Worm (Caenorhabditis elegans) whole organism, dauer: ENCODE data around the gene arrd-4.

Experiments used
- unc-62 ChIP-seq: sonication (generic microtip); optimal IDR thresholded peaks from 2 replicates; lab custom pipeline; 2017; ENCODE audit warnings: missing biosample characterization, missing genetic modification reagents, missing genetic modification characterization

The arrd-4 gene

DNA sequence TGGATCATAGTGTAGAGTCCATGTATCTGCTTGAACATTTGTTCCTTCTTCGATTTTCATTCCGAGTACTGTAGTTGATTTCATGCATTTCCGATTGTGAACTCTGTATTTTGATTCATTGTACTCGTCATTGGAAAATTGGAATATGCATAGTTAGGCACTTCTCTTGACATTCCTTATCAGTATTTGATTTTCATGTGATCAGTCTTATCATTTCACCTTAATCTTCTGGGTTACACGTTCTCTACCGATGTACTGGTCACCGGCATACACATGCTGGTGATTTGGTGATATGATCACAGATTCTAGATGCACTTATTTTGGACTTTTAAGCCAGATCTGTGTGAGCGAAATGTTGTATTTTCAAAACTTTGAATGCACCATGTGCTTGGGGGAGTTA lies 46.9 kb downstream of the arrd-4 start:
- no peak for TF ChIP-seq unc-62 (GFP tag; lab: Kevin White, UChicago)

DNA sequence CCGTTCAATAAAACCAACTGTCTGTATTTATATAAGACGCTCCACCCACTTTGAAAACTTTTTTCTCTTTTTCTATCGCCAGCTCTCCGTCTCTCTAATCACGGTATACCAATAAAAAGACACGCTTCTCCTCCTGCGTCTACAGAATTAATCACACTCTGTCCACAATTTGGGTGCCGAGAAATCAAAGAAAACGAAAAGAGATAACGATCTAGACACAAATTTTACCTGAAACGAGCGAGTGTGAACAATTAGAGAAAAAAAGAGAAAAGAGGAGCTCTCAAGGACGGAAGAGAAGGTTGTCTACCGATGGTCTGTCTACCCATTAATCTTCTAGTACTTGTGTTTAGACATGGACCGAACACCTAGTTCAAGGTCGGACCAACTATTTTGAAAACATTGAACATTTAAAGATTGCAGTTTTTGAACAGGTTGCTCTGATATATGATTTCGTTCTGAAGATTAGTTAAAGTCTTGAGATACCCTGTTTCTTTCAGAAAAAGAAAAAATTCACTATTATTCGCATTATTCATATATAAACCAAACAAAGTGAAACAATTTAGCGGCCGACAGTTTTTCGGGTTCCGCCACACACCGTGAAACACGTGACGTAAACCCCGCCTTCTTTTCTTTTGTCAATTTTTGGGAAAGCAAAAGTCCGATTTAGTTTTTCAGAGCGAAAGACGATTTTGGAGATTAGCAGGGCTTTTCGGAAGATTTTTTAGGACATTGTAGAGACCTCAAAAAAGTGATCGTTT lies 50.5 kb downstream of the arrd-4 start, which contains the start of gene cyp-13A2:
Gene cyp-13A2, minus strand, starts transcription at position 235 of the 758 bp plus-strand sequence.
- TF ChIP-seq unc-62 (GFP tag; lab: Kevin White, UChicago), result no peak
